Worm (Caenorhabditis elegans) whole organism, young adult: ENCODE data around the gene C33D9.3.
A peak's percentile ranks its signal among the peaks of the same experiment; 100 is the strongest.

Experiments used
- B0035.1 ChIP-seq: sonication (generic microtip); optimal IDR thresholded peaks from 2 replicates; lab custom pipeline; 2016; ENCODE audit warnings: missing genetic modification characterization, mild to moderate bottlenecking, missing compliant biosample characterization, missing genotype, missing genetic modification reagents
- C17E4.6 ChIP-seq: fragments of 200-800 bp; sonication (Bioruptor generic); IDR thresholded peaks from 2 replicates; pipeline ENCODE4 v1.3.6; 2022; ENCODE audit warnings: missing genetic modification reagents, missing genetic modification characterization, missing compliant biosample characterization
- D2030.7 ChIP-seq: fragments of 200-800 bp; sonication (Bioruptor generic); IDR thresholded peaks from 2 replicates; pipeline ENCODE4 v1.3.6; 2022; ENCODE audit warnings: missing genetic modification reagents, missing genetic modification characterization, missing compliant biosample characterization
- F22D6.2 ChIP-seq: sonication (generic microtip); optimal IDR thresholded peaks from 2 replicates; lab custom pipeline; 2016; ENCODE audit warnings: mild to moderate bottlenecking, missing genetic modification characterization, missing compliant biosample characterization
- F33H1.4 ChIP-seq: fragments of 200-800 bp; sonication (Bioruptor generic); IDR thresholded peaks from 2 replicates; pipeline ENCODE4 v1.3.6; 2022; ENCODE audit warnings: missing genetic modification reagents, missing genetic modification characterization, missing compliant biosample characterization
- F39B2.1 ChIP-seq: fragments of 200-800 bp; sonication (Bioruptor generic); IDR thresholded peaks from 2 replicates; pipeline ENCODE4 v1.3.6; 2022; ENCODE audit warnings: missing genetic modification reagents, missing genetic modification characterization, missing compliant biosample characterization
- F55B11.4 ChIP-seq: sonication (generic microtip); optimal IDR thresholded peaks from 2 replicates; lab custom pipeline; 2016; ENCODE audit warnings: missing compliant biosample characterization, missing genetic modification characterization, borderline replicate concordance; ENCODE audit not compliant: insufficient read depth
- F57A8.1 ChIP-seq: fragments of 200-800 bp; sonication (Bioruptor generic); optimal IDR thresholded peaks from 2 replicates; lab custom pipeline; 2018; ENCODE audit warnings: mild to moderate bottlenecking, missing genetic modification characterization, moderate library complexity, missing compliant biosample characterization
- K11D2.4 ChIP-seq: fragments of 200-800 bp; sonication (Bioruptor generic); IDR thresholded peaks from 2 replicates; pipeline ENCODE4 v1.3.6; 2022; ENCODE audit warnings: missing genetic modification reagents, missing genetic modification characterization, missing compliant biosample characterization
- K12H6.12 ChIP-seq: fragments of 200-800 bp; sonication (Bioruptor generic); optimal IDR thresholded peaks from 2 replicates; lab custom pipeline; 2018; ENCODE audit warnings: mild to moderate bottlenecking, missing genetic modification characterization, missing compliant biosample characterization
- T07F8.4 ChIP-seq: sonication (generic microtip); optimal IDR thresholded peaks from 2 replicates; lab custom pipeline; 2016; ENCODE audit warnings: mild to moderate bottlenecking, missing genetic modification characterization, moderate library complexity, missing compliant biosample characterization
- T26A5.8 ChIP-seq: sonication (generic microtip); optimal IDR thresholded peaks from 2 replicates; lab custom pipeline; 2016; ENCODE audit warnings: missing genetic modification characterization, missing compliant biosample characterization
- Y53G8AR.9 ChIP-seq: fragments of 200-800 bp; sonication (Bioruptor generic); conservative IDR thresholded peaks from 2 replicates; pipeline ENCODE4 v1.3.6; 2022; ENCODE audit warnings: missing genetic modification reagents, missing genetic modification characterization, missing compliant biosample characterization
- ama-1 ChIP-seq, 3 experiments: fragments of 150-350 bp in 1 of 3; sonication (generic microtip) in 2 of 3; optimal IDR thresholded peaks; 2 replicates each; lab custom pipeline; 2014 to 2018; ENCODE audit warnings: missing biosample characterization in 2 of 3, missing genetic modification characterization in 2 of 3, missing genetic modification reagents in 2 of 3
- aptf-2 ChIP-seq: fragments of 200-800 bp; sonication (Bioruptor generic); conservative IDR thresholded peaks from 2 replicates; pipeline ENCODE4 v1.3.6; 2022; ENCODE audit warnings: missing genetic modification reagents, missing genetic modification characterization, missing compliant biosample characterization
- attf-6 ChIP-seq: fragments of 200-800 bp; sonication (Bioruptor generic); IDR thresholded peaks from 2 replicates; pipeline ENCODE4 v1.3.6; 2022; ENCODE audit warnings: missing genetic modification reagents, missing genetic modification characterization, missing compliant biosample characterization
- bed-2 ChIP-seq: fragments of 200-800 bp; sonication (Bioruptor generic); IDR thresholded peaks from 2 replicates; pipeline ENCODE4 v1.3.6; 2022; ENCODE audit warnings: missing genetic modification reagents, missing genetic modification characterization, missing compliant biosample characterization
- cebp-2 ChIP-seq: fragments of 200-800 bp; sonication (Bioruptor generic); IDR thresholded peaks from 2 replicates; pipeline ENCODE4 v1.3.6; 2022; ENCODE audit warnings: missing genetic modification characterization, missing compliant biosample characterization
- ceh-27 ChIP-seq: fragments of 200-800 bp; sonication (Bioruptor generic); optimal IDR thresholded peaks from 2 replicates; lab custom pipeline; 2018; ENCODE audit warnings: mild to moderate bottlenecking, missing genetic modification characterization, moderate library complexity, missing compliant biosample characterization
- ceh-58 ChIP-seq: fragments of 200-800 bp; sonication (Bioruptor generic); IDR thresholded peaks from 2 replicates; pipeline ENCODE4 v1.3.6; 2022; ENCODE audit warnings: missing genetic modification characterization, missing compliant biosample characterization
- dpff-1 ChIP-seq: sonication (generic microtip); optimal IDR thresholded peaks from 2 replicates; lab custom pipeline; 2017; ENCODE audit warnings: mild to moderate bottlenecking, missing genetic modification characterization, missing compliant biosample characterization
- efl-1 ChIP-seq: fragments of 150-350 bp; optimal IDR thresholded peaks from 2 replicates; lab custom pipeline; 2014; ENCODE audit warnings: missing biosample characterization, missing genetic modification reagents, missing genetic modification characterization
- ekl-4 ChIP-seq: fragments of 200-800 bp; sonication (Bioruptor generic); IDR thresholded peaks from 2 replicates; pipeline ENCODE4 v1.3.6; 2022; ENCODE audit warnings: missing genetic modification reagents, missing genetic modification characterization, missing compliant biosample characterization
- ets-4 ChIP-seq: fragments of 200-800 bp; sonication (Bioruptor generic); optimal IDR thresholded peaks from 2 replicates; lab custom pipeline; 2018; ENCODE audit warnings: mild to moderate bottlenecking, missing genetic modification characterization, missing compliant biosample characterization
- him-1 ChIP-seq: sonication (generic microtip); optimal IDR thresholded peaks from 2 replicates; lab custom pipeline; 2016; ENCODE audit warnings: missing genotype, missing genetic modification reagents, missing genetic modification characterization, missing compliant biosample characterization
- hrde-1 ChIP-seq: sonication (generic microtip); optimal IDR thresholded peaks from 2 replicates; lab custom pipeline; 2016; ENCODE audit warnings: missing genetic modification characterization, mild to moderate bottlenecking, missing compliant biosample characterization, moderate library complexity, missing genotype, missing genetic modification reagents, borderline replicate concordance
- hsf-1 ChIP-seq: fragments of 200-800 bp; sonication (Bioruptor generic); IDR thresholded peaks from 2 replicates; pipeline ENCODE4 v1.3.6; 2022; ENCODE audit warnings: missing genetic modification reagents, missing genetic modification characterization, missing compliant biosample characterization
- lag-1 ChIP-seq: fragments of 200-800 bp; sonication (Bioruptor generic); IDR thresholded peaks from 2 replicates; pipeline ENCODE4 v1.3.6; 2022; ENCODE audit warnings: missing genetic modification reagents, missing genetic modification characterization, missing compliant biosample characterization
- let-526 ChIP-seq: fragments of 200-800 bp; sonication (Bioruptor generic); IDR thresholded peaks from 2 replicates; pipeline ENCODE4 v1.3.6; 2022; ENCODE audit warnings: missing genetic modification reagents, missing genetic modification characterization, missing compliant biosample characterization
- lin-26 ChIP-seq: fragments of 200-800 bp; sonication (Bioruptor generic); IDR thresholded peaks from 2 replicates; pipeline ENCODE4 v1.3.6; 2022; ENCODE audit warnings: missing genetic modification reagents, missing genetic modification characterization, missing compliant biosample characterization
- madf-10 ChIP-seq: sonication (generic microtip); optimal IDR thresholded peaks from 2 replicates; lab custom pipeline; 2016; ENCODE audit warnings: mild to moderate bottlenecking, missing genetic modification characterization, missing compliant biosample characterization
- madf-6 ChIP-seq: fragments of 200-800 bp; sonication (Bioruptor generic); IDR thresholded peaks from 2 replicates; pipeline ENCODE4 v1.3.6; 2022; ENCODE audit warnings: missing genetic modification reagents, missing genetic modification characterization, missing compliant biosample characterization
- madf-8 ChIP-seq: fragments of 200-800 bp; sonication (Bioruptor generic); conservative IDR thresholded peaks from 2 replicates; pipeline ENCODE4 v1.3.6; 2022; ENCODE audit warnings: missing genetic modification reagents, missing genetic modification characterization, missing compliant biosample characterization
- mel-28 ChIP-seq: sonication (generic microtip); optimal IDR thresholded peaks from 2 replicates; lab custom pipeline; 2016; ENCODE audit warnings: borderline replicate concordance, mild to moderate bottlenecking, missing genetic modification characterization, missing compliant biosample characterization
- nhr-120 ChIP-seq: fragments of 200-800 bp; sonication (Bioruptor generic); IDR thresholded peaks from 2 replicates; pipeline ENCODE4 v1.3.6; 2022; ENCODE audit warnings: missing genetic modification characterization, missing compliant biosample characterization
- nhr-179 ChIP-seq: sonication (generic microtip); optimal IDR thresholded peaks from 2 replicates; lab custom pipeline; 2016; ENCODE audit warnings: mild to moderate bottlenecking, missing genetic modification characterization, missing compliant biosample characterization
- nhr-27 ChIP-seq: fragments of 200-800 bp; sonication (Bioruptor generic); optimal IDR thresholded peaks from 2 replicates; lab custom pipeline; 2018; ENCODE audit warnings: mild to moderate bottlenecking, missing genetic modification characterization, moderate library complexity, missing compliant biosample characterization
- pha-4 ChIP-seq: fragments of 150-350 bp; sonication (generic microtip); optimal IDR thresholded peaks from 2 replicates; lab custom pipeline; 2014; ENCODE audit warnings: missing biosample characterization, missing genetic modification reagents, missing genetic modification characterization
- repo-1 ChIP-seq: sonication (generic microtip); optimal IDR thresholded peaks from 2 replicates; lab custom pipeline; 2017; ENCODE audit warnings: mild to moderate bottlenecking, missing genetic modification characterization, missing compliant biosample characterization
- snpc-1.1 ChIP-seq: sonication (generic microtip); optimal IDR thresholded peaks from 2 replicates; lab custom pipeline; 2017; ENCODE audit warnings: missing genetic modification characterization, mild to moderate bottlenecking, missing compliant biosample characterization, antibody characterized with exemption, moderate library complexity, missing genotype, missing genetic modification reagents; ENCODE audit not compliant: insufficient read depth
- tbp1 ChIP-seq: fragments of 200-800 bp; sonication (Bioruptor generic); optimal IDR thresholded peaks from 2 replicates; lab custom pipeline; 2018; ENCODE audit warnings: mild to moderate bottlenecking, missing genetic modification characterization, missing compliant biosample characterization
- tlf-1 ChIP-seq: fragments of 200-800 bp; sonication (Bioruptor generic); optimal IDR thresholded peaks from 2 replicates; lab custom pipeline; 2018; ENCODE audit warnings: mild to moderate bottlenecking, missing genetic modification characterization, missing compliant biosample characterization
- unc-130 ChIP-seq: sonication (generic microtip); optimal IDR thresholded peaks from 2 replicates; lab custom pipeline; 2016; ENCODE audit warnings: missing genetic modification reagents, missing genetic modification characterization, missing compliant biosample characterization
- zfh-2 ChIP-seq: fragments of 200-800 bp; sonication (Bioruptor generic); conservative IDR thresholded peaks from 2 replicates; pipeline ENCODE4 v1.3.6; 2022; ENCODE audit warnings: missing genetic modification reagents, missing genetic modification characterization, missing compliant biosample characterization
- ztf-22 ChIP-seq: fragments of 200-800 bp; sonication (Bioruptor generic); optimal IDR thresholded peaks from 2 replicates; lab custom pipeline; 2018; ENCODE audit warnings: mild to moderate bottlenecking, missing genetic modification characterization, moderate library complexity, missing compliant biosample characterization
- ztf-26 ChIP-seq: sonication (generic microtip); optimal IDR thresholded peaks from 2 replicates; lab custom pipeline; 2017; ENCODE audit warnings: missing genetic modification characterization, missing compliant biosample characterization
- ztf-3 ChIP-seq: fragments of 200-800 bp; sonication (Bioruptor generic); optimal IDR thresholded peaks from 2 replicates; lab custom pipeline; 2018; ENCODE audit warnings: mild to moderate bottlenecking, missing genetic modification characterization, missing compliant biosample characterization

C33D9.3 gene

ce11 chrIV:8743654-8744332, 48.9 kb downstream of the C33D9.3 start, which contains the start of gene F21D5.7 (continued):
- TF ChIP-seq tbp1 (GFP tag; lab: Kevin White, UChicago) (peak; percentile 55), ets-4 (no peak), ama-1 (optimal IDR thresholded peaks at IDR 0.05; lab: Kevin White, UChicago) (no peak), ama-1 (GFP tag; optimal IDR thresholded peaks at IDR 0.05; lab: Kevin White, UChicago) (no peak), let-526 (GFP tag; lab: Robert Waterston, UW) (no peak), snpc-1.1 (no peak), madf-10 (tag; lab: Kevin White, UChicago) (peak; percentile 69), Y53G8AR.9 (GFP tag; lab: Robert Waterston, UW) (peak; percentile 81), zfh-2 (GFP tag; lab: Robert Waterston, UW) (no peak), mel-28 (tag; lab: Kevin White, UChicago) (no peak), D2030.7 (GFP tag; lab: Robert Waterston, UW) (peak; percentile 27; the same call in 1 of the 2 replicates), F55B11.4 (tag; lab: Kevin White, UChicago) (no peak), lin-26 (GFP tag; lab: Robert Waterston, UW) (no peak), hrde-1 (tag; lab: Kevin White, UChicago) (no peak), F57A8.1 (no peak), F22D6.2 (tag; lab: Kevin White, UChicago) (no peak), F39B2.1 (GFP tag; lab: Robert Waterston, UW) (no peak), F33H1.4 (GFP tag; lab: Robert Waterston, UW) (peak; percentile 41), madf-6 (GFP tag; lab: Robert Waterston, UW) (peak; percentile 69), attf-6 (GFP tag; lab: Robert Waterston, UW) (no peak), nhr-179 (tag; lab: Kevin White, UChicago) (no peak), ztf-3 (GFP tag; lab: Kevin White, UChicago) (no peak), B0035.1 (tag; lab: Kevin White, UChicago) (no peak), cebp-2 (no peak), T26A5.8 (tag; lab: Kevin White, UChicago) (no peak), K11D2.4 (peak; percentile 71; the same call in 1 of the 2 replicates), efl-1 (GFP tag; lab: Kevin White, UChicago) (peak; percentile 37), hsf-1 (GFP tag; lab: Robert Waterston, UW) (no peak), nhr-120 (GFP tag; lab: Robert Waterston, UW) (no peak), K12H6.12 (tag; lab: Kevin White, UChicago) (peak; percentile 19), tlf-1 (peak; percentile 60), madf-8 (peak; percentile 36), C17E4.6 (GFP tag; lab: Robert Waterston, UW) (no peak), him-1 (tag; lab: Kevin White, UChicago) (no peak), unc-130 (GFP tag; lab: Kevin White, UChicago) (no peak), pha-4 (tag; lab: Kevin White, UChicago) (peak; percentile 25), ceh-58 (GFP tag; lab: Robert Waterston, UW) (no peak), aptf-2 (no peak), ztf-26 (tag; lab: Kevin White, UChicago) (no peak), ztf-22 (GFP tag; lab: Kevin White, UChicago) (no peak), T07F8.4 (tag; lab: Kevin White, UChicago) (no peak), bed-2 (GFP tag; lab: Robert Waterston, UW) (no peak), lag-1 (GFP tag; lab: Robert Waterston, UW) (no peak), ceh-27 (peak; percentile 43), dpff-1 (tag; lab: Kevin White, UChicago) (no peak), repo-1 (tag; lab: Kevin White, UChicago) (peak; percentile 30), nhr-27 (no peak), ekl-4 (GFP tag; lab: Robert Waterston, UW) (peak; percentile 68; the same call in 1 of the 2 replicates)
